Worm (Caenorhabditis elegans) whole organism, mixed stage, embryonic: Measurements from ENCODE around the gene nhr-181.

Source experiments
- ceh-43 ChIP-seq: fragments of 200-800 bp; sonication (Bioruptor generic); optimal IDR thresholded peaks from 2 replicates; lab custom pipeline; 2018; ENCODE audit warnings: mild to moderate bottlenecking, missing genetic modification characterization, moderate library complexity, missing compliant biosample characterization
- ham-2 ChIP-seq: fragments of 200-800 bp; sonication (Bioruptor generic); optimal IDR thresholded peaks from 2 replicates; lab custom pipeline; 2018; ENCODE audit warnings: mild to moderate bottlenecking, missing genetic modification characterization, missing compliant biosample characterization
- lsy-2 ChIP-seq: fragments of 150-350 bp; optimal IDR thresholded peaks from 2 replicates; lab custom pipeline; 2014; ENCODE audit warnings: missing biosample characterization, missing genetic modification characterization
- mab-5 ChIP-seq: fragments of 150-350 bp; optimal IDR thresholded peaks from 2 replicates; lab custom pipeline; 2014; ENCODE audit warnings: missing biosample characterization, missing genetic modification characterization
- mep-1 ChIP-seq: fragments of 150-350 bp; optimal IDR thresholded peaks from 2 replicates; lab custom pipeline; 2017; ENCODE audit warnings: missing biosample characterization, missing genetic modification reagents, missing genetic modification characterization, inconsistent platforms
- mls-2 ChIP-seq: sonication (generic microtip); optimal IDR thresholded peaks from 2 replicates; lab custom pipeline; 2016; ENCODE audit warnings: mild to moderate bottlenecking, missing genetic modification characterization, moderate library complexity, missing compliant biosample characterization
- nhr-12 ChIP-seq: fragments of 150-350 bp; optimal IDR thresholded peaks from 2 replicates; lab custom pipeline; 2014; ENCODE audit warnings: missing biosample characterization, missing genetic modification characterization
- nhr-28 ChIP-seq: fragments of 150-350 bp; optimal IDR thresholded peaks from 2 replicates; lab custom pipeline; 2014; ENCODE audit warnings: missing biosample characterization, missing genetic modification characterization
- snpc-4 ChIP-seq: fragments of 150-350 bp; optimal IDR thresholded peaks from 2 replicates; lab custom pipeline; 2014; ENCODE audit warnings: missing biosample characterization, missing genetic modification characterization
- sptf-1 ChIP-seq: sonication (generic microtip); optimal IDR thresholded peaks from 2 replicates; lab custom pipeline; 2017; ENCODE audit warnings: mild to moderate bottlenecking, missing genetic modification characterization, moderate library complexity, missing compliant biosample characterization
- zip-8 ChIP-seq: fragments of 150-350 bp; optimal IDR thresholded peaks from 2 replicates; lab custom pipeline; 2014; ENCODE audit warnings: missing biosample characterization, missing genetic modification characterization

ce11 chrV:4094740-4095139, at the start of gene nhr-181:
- TF ChIP-seq snpc-4 (tag; lab: Kevin White, UChicago) = no peak
- no peak for TF ChIP-seq nhr-28
- TF ChIP-seq nhr-12 = no peak
- no peak for TF ChIP-seq mab-5 (tag; lab: Kevin White, UChicago)
- no peak for TF ChIP-seq lsy-2 (tag; lab: Kevin White, UChicago)
- no peak for TF ChIP-seq zip-8 (tag; lab: Kevin White, UChicago)
- TF ChIP-seq mep-1 = no peak
- TF ChIP-seq ham-2 (GFP tag; lab: Kevin White, UChicago) = no peak
- no peak for TF ChIP-seq mls-2 (tag; lab: Kevin White, UChicago)
- TF ChIP-seq ceh-43 (GFP tag; lab: Kevin White, UChicago) = no peak
- no peak for TF ChIP-seq sptf-1 (tag; lab: Kevin White, UChicago)
